Fruit fly (Drosophila melanogaster) Kc167 (cell line): ENCODE results near the gene CG34112.

Experiments used
- Sin3A ChIP-seq: fragments of >200 bp; optimal IDR thresholded peaks from 2 replicates; lab custom pipeline; 2018; ENCODE audit warnings: missing external identifiers
- h ChIP-seq: fragments of >200 bp; optimal IDR thresholded peaks from 3 replicates; lab custom pipeline; 2018; ENCODE audit warnings: missing external identifiers
- insv ChIP-seq: fragments of >200 bp; optimal IDR thresholded peaks from 3 replicates; lab custom pipeline; 2018; ENCODE audit warnings: missing external identifiers
- psq ChIP-seq: fragments of >200 bp; optimal IDR thresholded peaks from 2 replicates; lab custom pipeline; 2017; ENCODE audit warnings: missing external identifiers

DNA sequence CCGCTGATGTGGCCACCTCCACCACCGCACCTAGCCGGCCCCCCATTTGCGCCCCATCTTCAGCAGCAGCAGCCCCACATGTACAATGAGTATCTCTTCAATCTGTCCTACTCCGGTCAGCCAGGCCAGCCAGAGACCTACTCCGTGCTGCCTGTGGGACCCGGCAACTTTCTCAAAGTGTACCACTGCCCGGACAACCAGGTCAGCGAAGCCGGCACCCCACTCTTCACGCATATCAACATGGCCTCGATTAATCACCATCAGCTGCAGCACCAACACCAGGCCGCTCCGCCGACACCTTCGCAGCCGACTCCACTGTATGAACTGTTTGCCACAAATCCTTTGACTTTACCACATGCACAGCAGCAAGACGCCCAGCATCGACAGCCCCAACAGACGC lies 43.8 kb upstream of the CG34112 start:
- TF ChIP-seq insv (lab: Kevin White, UChicago) (no peak), psq (lab: Kevin White, UChicago) (no peak), h (lab: Kevin White, UChicago) (no peak), Sin3A (lab: Kevin White, UChicago) (no peak)
